Fruit fly (Drosophila melanogaster) whole organism, pupa: ENCODE measurements around the gene gro.

Experiments
- CG12605 ChIP-seq: fragments of 200-800 bp; sonication (Bioruptor generic); IDR thresholded peaks from 2 replicates; pipeline ENCODE4 v1.3.6; 2022; ENCODE audit warnings: missing biosample characterization, missing genetic modification characterization
- CG14655 ChIP-seq: fragments of 200-800 bp; sonication (Bioruptor generic); optimal IDR thresholded peaks from 3 replicates; lab custom pipeline; 2017; ENCODE audit warnings: mild to moderate bottlenecking, missing biosample characterization, missing genetic modification reagents, missing genetic modification characterization
- CG17806 ChIP-seq: fragments of 200-800 bp; sonication (Bioruptor generic); optimal IDR thresholded peaks from 2 replicates; lab custom pipeline; 2018; ENCODE audit warnings: missing biosample characterization, mild to moderate bottlenecking, missing genetic modification characterization, moderate library complexity
- Ets98B ChIP-seq: fragments of 200-800 bp; sonication (Bioruptor generic); IDR thresholded peaks from 2 replicates; pipeline ENCODE4 v1.3.6; 2022; ENCODE audit warnings: missing biosample characterization, missing genetic modification characterization
- fd96Ca ChIP-seq: fragments of 200-800 bp; sonication (Bioruptor generic); IDR thresholded peaks from 3 replicates; pipeline ENCODE4 v1.3.6; 2022; ENCODE audit warnings: missing biosample characterization, missing genetic modification characterization
- gl ChIP-seq: fragments of 200-800 bp; sonication (Bioruptor generic); optimal IDR thresholded peaks from 2 replicates; lab custom pipeline; 2018; ENCODE audit warnings: missing biosample characterization, mild to moderate bottlenecking, missing genetic modification characterization
- rn ChIP-seq: fragments of 200-800 bp; sonication (Bioruptor generic); IDR thresholded peaks from 2 replicates; pipeline ENCODE4 v1.3.6; 2022; ENCODE audit warnings: missing biosample characterization, missing genetic modification characterization

dm6 chr3R:26096192-26096591, 54.7 kb downstream of the gro start:
- TF ChIP-seq rn (GFP tag; lab: Robert Waterston, UW) = no peak
- TF ChIP-seq CG17806 (tag; lab: Kevin White, UChicago) = no peak
- no peak for TF ChIP-seq Ets98B
- TF ChIP-seq CG12605 = no peak
- TF ChIP-seq gl (tag; lab: Kevin White, UChicago) = no peak
- no peak for TF ChIP-seq CG14655 (GFP tag; lab: Kevin White, UChicago)
- no peak for TF ChIP-seq fd96Ca (GFP tag; lab: Robert Waterston, UW)
